Fruit fly (Drosophila melanogaster) whole organism, pupa: ENCODE data around the gene CG34043.

ENCODE experiments used
- CG17806 ChIP-seq: fragments of 200-800 bp; sonication (Bioruptor generic); optimal IDR thresholded peaks from 2 replicates; lab custom pipeline; 2018; ENCODE audit warnings: missing biosample characterization, mild to moderate bottlenecking, missing genetic modification characterization, moderate library complexity
- CG4496 ChIP-seq: fragments of 200-800 bp; sonication (Bioruptor generic); IDR thresholded peaks from 3 replicates; pipeline ENCODE4 v1.3.6; 2022; ENCODE audit warnings: missing biosample characterization, missing genetic modification characterization
- EcR ChIP-seq: fragments of 200-800 bp; sonication (Bioruptor generic); optimal IDR thresholded peaks from 3 replicates; lab custom pipeline; 2019; ENCODE audit warnings: missing biosample characterization, missing genetic modification characterization, mild to moderate bottlenecking, moderate library complexity, missing genetic modification reagents
- Ets98B ChIP-seq: fragments of 200-800 bp; sonication (Bioruptor generic); IDR thresholded peaks from 2 replicates; pipeline ENCODE4 v1.3.6; 2022; ENCODE audit warnings: missing biosample characterization, missing genetic modification characterization
- Pif1B ChIP-seq: fragments of 200-800 bp; sonication (Bioruptor generic); optimal IDR thresholded peaks from 3 replicates; lab custom pipeline; 2016; ENCODE audit warnings: missing biosample characterization, missing genetic modification characterization
- rn ChIP-seq: fragments of 200-800 bp; sonication (Bioruptor generic); IDR thresholded peaks from 2 replicates; pipeline ENCODE4 v1.3.6; 2022; ENCODE audit warnings: missing biosample characterization, missing genetic modification characterization

- TF ChIP-seq Ets98B (GFP tag; lab: Robert Waterston, UW) (no peak), CG4496 (GFP tag; lab: Robert Waterston, UW) (no peak), CG17806 (tag; lab: Kevin White, UChicago) (no peak), rn (GFP tag; lab: Robert Waterston, UW) (no peak), EcR (GFP tag; lab: Kevin White, UChicago) (no peak), Pif1B (GFP tag; lab: Kevin White, UChicago) (no peak)
Observed at dm6 chr2L:10263830-10264634, 16.6 kb downstream of the CG34043 start, which contains the start of gene REPTOR-BP.
